Worm (Caenorhabditis elegans) whole organism, L1 larva: ENCODE results near the gene mrck-1.
A peak's percentile ranks its signal among the peaks of the same experiment; 100 is the strongest.

Source experiments
- C04F5.9 ChIP-seq: sonication (generic microtip); optimal IDR thresholded peaks from 2 replicates; lab custom pipeline; 2016; ENCODE audit warnings: missing genetic modification characterization, missing compliant biosample characterization
- C16A3.4 ChIP-seq: fragments of 150-350 bp; optimal IDR thresholded peaks from 2 replicates; lab custom pipeline; 2014; ENCODE audit warnings: missing biosample characterization, missing genetic modification characterization
- C34B4.2 ChIP-seq: sonication (generic microtip); optimal IDR thresholded peaks from 2 replicates; lab custom pipeline; 2017; ENCODE audit warnings: mild to moderate bottlenecking, missing genetic modification characterization, missing compliant biosample characterization
- F16B12.6 ChIP-seq: fragments of 150-350 bp; optimal IDR thresholded peaks from 2 replicates; lab custom pipeline; 2014; ENCODE audit warnings: missing biosample characterization, missing genetic modification characterization
- Y116A8C.19 ChIP-seq: sonication (generic microtip); optimal IDR thresholded peaks from 2 replicates; lab custom pipeline; 2016; ENCODE audit warnings: missing compliant biosample characterization, missing genetic modification characterization, borderline replicate concordance
- aha-1 ChIP-seq: fragments of 150-350 bp; optimal IDR thresholded peaks from 2 replicates; lab custom pipeline; 2014; ENCODE audit warnings: missing biosample characterization, missing genetic modification characterization
- ama-1 ChIP-seq: fragments of 150-350 bp; optimal IDR thresholded peaks from 2 replicates; lab custom pipeline; 2014
- ceh-63 ChIP-seq: fragments of 200-800 bp; sonication (Bioruptor generic); optimal IDR thresholded peaks from 2 replicates; lab custom pipeline; 2018; ENCODE audit warnings: mild to moderate bottlenecking, missing genetic modification characterization, missing compliant biosample characterization
- ceh-8 ChIP-seq: fragments of 200-800 bp; sonication (Bioruptor generic); optimal IDR thresholded peaks from 2 replicates; lab custom pipeline; 2018; ENCODE audit warnings: mild to moderate bottlenecking, missing genetic modification characterization, moderate library complexity, missing compliant biosample characterization
- ceh-82 ChIP-seq, 3 experiments: fragments of 150-350 bp in 1 of 3; sonication (generic microtip) in 2 of 3; optimal IDR thresholded peaks; 2 replicates each; lab custom pipeline; 2014 to 2017; ENCODE audit warnings: missing biosample characterization in 3 of 3, missing genetic modification characterization in 3 of 3
- ceh-90 ChIP-seq: sonication (generic microtip); optimal IDR thresholded peaks from 2 replicates; lab custom pipeline; 2016; ENCODE audit warnings: missing genetic modification characterization, missing compliant biosample characterization
- ces-1 ChIP-seq: fragments of 150-350 bp; optimal IDR thresholded peaks from 2 replicates; lab custom pipeline; 2014; ENCODE audit warnings: missing biosample characterization, missing genetic modification reagents, missing genetic modification characterization
- dsc-1 ChIP-seq: sonication (generic microtip); optimal IDR thresholded peaks from 2 replicates; lab custom pipeline; 2016; ENCODE audit warnings: mild to moderate bottlenecking, missing genetic modification characterization, missing compliant biosample characterization
- efl-3 ChIP-seq: fragments of 200-800 bp; sonication (Bioruptor generic); optimal IDR thresholded peaks from 2 replicates; lab custom pipeline; 2018; ENCODE audit warnings: mild to moderate bottlenecking, missing genetic modification characterization, missing compliant biosample characterization
- egl-13 ChIP-seq: sonication (generic microtip); optimal IDR thresholded peaks from 2 replicates; lab custom pipeline; 2016; ENCODE audit warnings: missing genotype, missing genetic modification reagents, missing genetic modification characterization, missing compliant biosample characterization
- egl-27 ChIP-seq, 2 experiments: fragments of 150-350 bp in 1 of 2; sonication (generic microtip); optimal IDR thresholded peaks; 3 replicates each; lab custom pipeline; 2017 to 2018; ENCODE audit warnings: missing biosample characterization in 2 of 2, missing genetic modification characterization in 2 of 2, missing genetic modification reagents in 2 of 2
- elt-3 ChIP-seq, 6 experiments: fragments of 150-350 bp in 1 of 6; sonication (generic microtip); optimal IDR thresholded peaks; 2 replicates each; lab custom pipeline; 2017 to 2018; ENCODE audit warnings: missing biosample characterization in 6 of 6, missing genetic modification characterization in 6 of 6, inconsistent platforms in 1 of 6
- ets-5 ChIP-seq: fragments of 200-800 bp; sonication (Bioruptor generic); IDR thresholded peaks from 2 replicates; pipeline ENCODE4 v1.3.6; 2022; ENCODE audit warnings: missing genetic modification characterization, missing compliant biosample characterization
- fkh-10 ChIP-seq: sonication (generic microtip); optimal IDR thresholded peaks from 2 replicates; lab custom pipeline; 2017; ENCODE audit warnings: missing biosample characterization, missing genetic modification reagents, missing genetic modification characterization
- fkh-4 ChIP-seq: sonication (generic microtip); optimal IDR thresholded peaks from 2 replicates; lab custom pipeline; 2016; ENCODE audit warnings: missing compliant biosample characterization, missing genetic modification characterization, borderline replicate concordance
- fkh-8 ChIP-seq: sonication (generic microtip); optimal IDR thresholded peaks from 2 replicates; lab custom pipeline; 2016; ENCODE audit warnings: mild to moderate bottlenecking, missing genetic modification characterization, missing compliant biosample characterization
- hpl-2 ChIP-seq: fragments of 150-350 bp; optimal IDR thresholded peaks from 2 replicates; lab custom pipeline; 2014; ENCODE audit warnings: missing biosample characterization, missing genetic modification reagents, missing genetic modification characterization
- isw-1 ChIP-seq: fragments of 200-800 bp; sonication (Bioruptor generic); IDR thresholded peaks from 2 replicates; pipeline ENCODE4 v1.3.6; 2022; ENCODE audit warnings: missing genetic modification characterization, missing compliant biosample characterization
- jun-1 ChIP-seq: fragments of 150-350 bp; optimal IDR thresholded peaks from 2 replicates; lab custom pipeline; 2014; ENCODE audit warnings: missing biosample characterization, missing genetic modification reagents, missing genetic modification characterization
- lin-13 ChIP-seq: fragments of 150-350 bp; optimal IDR thresholded peaks from 2 replicates; lab custom pipeline; 2014; ENCODE audit warnings: missing biosample characterization, missing genetic modification reagents, missing genetic modification characterization
- lin-14 ChIP-seq: fragments of 200-800 bp; sonication (Bioruptor generic); optimal IDR thresholded peaks from 2 replicates; lab custom pipeline; 2018; ENCODE audit warnings: mild to moderate bottlenecking, missing genetic modification characterization, moderate library complexity, missing compliant biosample characterization
- lir-3 ChIP-seq: sonication (generic microtip); optimal IDR thresholded peaks from 2 replicates; lab custom pipeline; 2016; ENCODE audit warnings: mild to moderate bottlenecking, missing genetic modification characterization, moderate library complexity, missing compliant biosample characterization; ENCODE audit not compliant: poor library complexity
- mdl-1 ChIP-seq, 2 experiments: fragments of 150-350 bp; optimal IDR thresholded peaks; 2 replicates each; lab custom pipeline; 2014 to 2017; ENCODE audit warnings: missing biosample characterization in 2 of 2, missing genetic modification characterization in 2 of 2, inconsistent platforms in 1 of 2
- mep-1 ChIP-seq: fragments of 150-350 bp; optimal IDR thresholded peaks from 2 replicates; lab custom pipeline; 2014; ENCODE audit warnings: missing biosample characterization, missing genetic modification characterization
- nhr-11 ChIP-seq: fragments of 150-350 bp; optimal IDR thresholded peaks from 2 replicates; lab custom pipeline; 2014; ENCODE audit warnings: missing biosample characterization, missing genetic modification characterization
- nhr-28 ChIP-seq: fragments of 150-350 bp; optimal IDR thresholded peaks from 2 replicates; lab custom pipeline; 2014; ENCODE audit warnings: missing biosample characterization, missing genetic modification characterization
- nhr-71 ChIP-seq: sonication (generic microtip); optimal IDR thresholded peaks from 2 replicates; lab custom pipeline; 2016; ENCODE audit warnings: mild to moderate bottlenecking, missing genetic modification characterization, moderate library complexity, missing compliant biosample characterization
- nhr-76 ChIP-seq: sonication (generic microtip); optimal IDR thresholded peaks from 2 replicates; lab custom pipeline; 2017; ENCODE audit warnings: missing biosample characterization, missing genetic modification characterization
- nhr-77 ChIP-seq: fragments of 150-350 bp; optimal IDR thresholded peaks from 2 replicates; lab custom pipeline; 2014; ENCODE audit warnings: missing biosample characterization, missing genetic modification characterization
- nhr-85 ChIP-seq: sonication (generic microtip); peaks from one replicate; lab custom pipeline; 2016; ENCODE audit warnings: missing genetic modification characterization, inconsistent platforms, missing compliant biosample characterization
- nhr-90 ChIP-seq: sonication (generic microtip); optimal IDR thresholded peaks from 2 replicates; lab custom pipeline; 2016; ENCODE audit warnings: mild to moderate bottlenecking, missing genetic modification characterization, missing compliant biosample characterization; ENCODE audit not compliant: poor library complexity
- pag-3 ChIP-seq: sonication (generic microtip); optimal IDR thresholded peaks from 2 replicates; lab custom pipeline; 2017; ENCODE audit warnings: missing genetic modification characterization, mild to moderate bottlenecking, missing compliant biosample characterization, antibody characterized with exemption, borderline replicate concordance; ENCODE audit not compliant: insufficient read depth
- pax-3 ChIP-seq: fragments of 200-800 bp; sonication (Bioruptor generic); optimal IDR thresholded peaks from 2 replicates; lab custom pipeline; 2018; ENCODE audit warnings: mild to moderate bottlenecking, missing genetic modification characterization, moderate library complexity, missing compliant biosample characterization
- skn-1 ChIP-seq: fragments of 150-350 bp; optimal IDR thresholded peaks from 2 replicates; lab custom pipeline; 2014; ENCODE audit warnings: missing biosample characterization, missing genetic modification characterization
- snpc-4 ChIP-seq: fragments of 150-350 bp; optimal IDR thresholded peaks from 2 replicates; lab custom pipeline; 2014; ENCODE audit warnings: missing biosample characterization, missing genetic modification characterization
- sox-4 ChIP-seq: sonication (generic microtip); optimal IDR thresholded peaks from 2 replicates; lab custom pipeline; 2016; ENCODE audit warnings: missing genetic modification characterization, missing compliant biosample characterization
- sptf-1 ChIP-seq: fragments of 150-350 bp; optimal IDR thresholded peaks from 2 replicates; lab custom pipeline; 2014; ENCODE audit warnings: missing biosample characterization, missing genetic modification characterization
- swsn-7 ChIP-seq: sonication (generic microtip); optimal IDR thresholded peaks from 2 replicates; lab custom pipeline; 2016; ENCODE audit warnings: missing genetic modification characterization, missing compliant biosample characterization
- tbx-2 ChIP-seq: sonication (generic microtip); optimal IDR thresholded peaks from 2 replicates; lab custom pipeline; 2016; ENCODE audit warnings: missing genetic modification characterization, missing compliant biosample characterization
- unc-130 ChIP-seq: fragments of 150-350 bp; optimal IDR thresholded peaks from 2 replicates; lab custom pipeline; 2017; ENCODE audit warnings: missing biosample characterization, missing genetic modification characterization, inconsistent platforms
- unc-30 ChIP-seq: sonication (generic microtip); optimal IDR thresholded peaks from 2 replicates; lab custom pipeline; 2017; ENCODE audit warnings: missing biosample characterization, missing genetic modification characterization
- unc-62 ChIP-seq: fragments of 150-350 bp; optimal IDR thresholded peaks from 2 replicates; lab custom pipeline; 2014; ENCODE audit warnings: missing biosample characterization, missing genetic modification reagents, missing genetic modification characterization
- unc-98 ChIP-seq: fragments of 200-800 bp; sonication (Bioruptor generic); IDR thresholded peaks from 2 replicates; pipeline ENCODE4 v1.3.6; 2022; ENCODE audit warnings: missing genetic modification characterization, missing compliant biosample characterization
- vab-15 ChIP-seq: sonication (generic microtip); optimal IDR thresholded peaks from 2 replicates; lab custom pipeline; 2017; ENCODE audit warnings: missing genotype, mild to moderate bottlenecking, missing genetic modification characterization, missing compliant biosample characterization
- xbp-1 ChIP-seq: sonication (generic microtip); optimal IDR thresholded peaks from 2 replicates; lab custom pipeline; 2016; ENCODE audit warnings: missing genetic modification characterization, missing compliant biosample characterization
- zip-4 ChIP-seq: fragments of 200-800 bp; sonication (Bioruptor generic); optimal IDR thresholded peaks from 2 replicates; lab custom pipeline; 2018; ENCODE audit warnings: mild to moderate bottlenecking, missing genetic modification characterization, moderate library complexity, missing compliant biosample characterization
- ztf-4 ChIP-seq: fragments of 150-350 bp; optimal IDR thresholded peaks from 2 replicates; lab custom pipeline; 2014; ENCODE audit warnings: missing biosample characterization, missing genetic modification characterization

mrck-1 gene

DNA sequence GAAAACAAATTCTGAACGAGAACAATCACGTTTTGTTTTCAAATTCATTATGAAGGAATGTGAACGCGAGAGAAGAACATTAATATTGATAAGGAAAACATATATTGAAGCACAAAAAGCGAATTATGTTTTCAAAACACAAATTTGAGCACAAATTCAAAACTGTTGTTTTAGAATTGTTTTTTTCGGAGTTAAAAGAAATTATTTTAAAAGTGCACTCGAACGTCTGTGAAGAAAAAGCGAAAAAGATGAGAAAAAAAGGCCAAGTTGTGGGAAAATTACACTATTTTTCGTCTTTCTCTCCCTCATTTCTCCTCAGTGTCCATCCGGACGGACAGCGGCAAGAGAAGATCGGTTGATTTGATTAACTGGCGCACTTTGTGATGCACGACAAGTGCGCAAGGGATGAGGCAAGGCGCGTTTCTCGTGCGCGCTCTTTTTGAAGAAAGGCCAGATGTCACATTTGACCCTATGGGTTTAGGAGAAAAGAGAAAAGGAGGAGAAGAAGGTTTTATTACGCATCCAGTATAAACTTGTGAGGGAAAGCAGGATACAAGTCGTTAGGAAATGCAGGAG lies at the start of gene mrck-1:
TSS of gene mrck-1 (minus strand) at position 51 of the 576 bp plus-strand sequence.
- TF ChIP-seq ama-1, result peak; percentile 76
- TF ChIP-seq ceh-8 (GFP tag; lab: Kevin White, UChicago), result peak; percentile 100
- TF ChIP-seq mdl-1 (tag; optimal IDR thresholded peaks at IDR 0.05; lab: Kevin White, UChicago), result peak; percentile 12 to 87
- TF ChIP-seq C34B4.2 (tag; lab: Kevin White, UChicago), result no peak
- TF ChIP-seq aha-1 (tag; lab: Kevin White, UChicago), result peak; percentile 53
- peak; percentile 56 for TF ChIP-seq F16B12.6 (tag; lab: Kevin White, UChicago)
- no peak for TF ChIP-seq ets-5 (GFP tag; lab: Robert Waterston, UW)
- TF ChIP-seq lir-3 (tag; lab: Kevin White, UChicago), result peak; percentile 64
- peak; percentile 96 for TF ChIP-seq tbx-2 (tag; lab: Kevin White, UChicago)
- peak; percentile 5 for TF ChIP-seq nhr-76 (tag; lab: Kevin White, UChicago)
- peak; percentile 87 for TF ChIP-seq fkh-4
- no peak for TF ChIP-seq unc-30 (tag; lab: Kevin White, UChicago)
- peak; percentile 95 for TF ChIP-seq nhr-85 (tag; lab: Kevin White, UChicago)
- TF ChIP-seq ceh-90 (tag; lab: Kevin White, UChicago), result no peak
- peak; percentile 20 for TF ChIP-seq ceh-63 (GFP tag; lab: Kevin White, UChicago)
- peak; percentile 98 for TF ChIP-seq mep-1
- TF ChIP-seq pax-3 (tag; lab: Kevin White, UChicago), result peak; percentile 25
- TF ChIP-seq ztf-4, result peak; percentile 90
- peak; percentile 87 for TF ChIP-seq skn-1 (tag; lab: Kevin White, UChicago)
- TF ChIP-seq vab-15 (tag; lab: Kevin White, UChicago), result peak; percentile 94
- TF ChIP-seq jun-1 (tag; lab: Kevin White, UChicago), result peak; percentile 81
- TF ChIP-seq hpl-2, result peak; percentile 30
- TF ChIP-seq elt-3 (tag; optimal IDR thresholded peaks at IDR 0.05; lab: Kevin White, UChicago), result peak; percentile 24 to 95 (median 68)
- peak; percentile 92 to 97 (median 93) for TF ChIP-seq ceh-82 (tag; optimal IDR thresholded peaks at IDR 0.05; lab: Kevin White, UChicago)
- TF ChIP-seq fkh-10 (GFP tag; lab: Kevin White, UChicago), result peak; percentile 65
- TF ChIP-seq isw-1 (GFP tag; lab: Robert Waterston, UW), result peak; percentile 78
- TF ChIP-seq Y116A8C.19 (tag; lab: Kevin White, UChicago), result no peak
- peak; percentile 85 for TF ChIP-seq unc-130 (tag; lab: Kevin White, UChicago)
- TF ChIP-seq snpc-4, result peak; percentile 81
- TF ChIP-seq unc-98, result no peak
- TF ChIP-seq C16A3.4 (tag; lab: Kevin White, UChicago), result peak; percentile 97
- TF ChIP-seq egl-27 (tag; optimal IDR thresholded peaks at IDR 0.05; lab: Kevin White, UChicago), result peak; percentile 45 to 62
- TF ChIP-seq egl-13 (tag; lab: Kevin White, UChicago), result peak; percentile 85
- no peak for TF ChIP-seq nhr-28 (tag; lab: Kevin White, UChicago)
- TF ChIP-seq dsc-1, result peak; percentile 99
- TF ChIP-seq unc-62 (GFP tag; lab: Kevin White, UChicago), result no peak
- peak; percentile 53 for TF ChIP-seq nhr-11 (tag; lab: Kevin White, UChicago)
- TF ChIP-seq efl-3 (GFP tag; lab: Kevin White, UChicago), result no peak
- peak; percentile 99 for TF ChIP-seq lin-14 (GFP tag; lab: Kevin White, UChicago)
- TF ChIP-seq lin-13 (GFP tag; lab: Kevin White, UChicago), result peak; percentile 94
- TF ChIP-seq xbp-1 (tag; lab: Kevin White, UChicago), result peak; percentile 96
- TF ChIP-seq sptf-1 (tag; lab: Kevin White, UChicago), result no peak
- peak; percentile 97 for TF ChIP-seq nhr-71 (tag; lab: Kevin White, UChicago)
- peak; percentile 73 for TF ChIP-seq zip-4
- peak; percentile 95 for TF ChIP-seq ces-1 (GFP tag; lab: Kevin White, UChicago)
- TF ChIP-seq sox-4 (tag; lab: Kevin White, UChicago), result peak; percentile 64
- TF ChIP-seq nhr-77 (tag; lab: Kevin White, UChicago), result peak; percentile 84
- peak; percentile 53 for TF ChIP-seq C04F5.9 (tag; lab: Kevin White, UChicago)
- TF ChIP-seq pag-3, result no peak
- TF ChIP-seq nhr-90 (tag; lab: Kevin White, UChicago), result peak; percentile 92
- peak; percentile 97 for TF ChIP-seq swsn-7 (tag; lab: Kevin White, UChicago)
- peak; percentile 78 for TF ChIP-seq fkh-8 (tag; lab: Kevin White, UChicago)
